Fruit fly (Drosophila melanogaster) whole organism, embryonic: ENCODE results near the gene Tcs3.

Source experiments
- Asciz ChIP-seq: fragments of 200-800 bp; sonication (Bioruptor generic); optimal IDR thresholded peaks from 2 replicates; lab custom pipeline; 2017; ENCODE audit warnings: missing biosample characterization, mild to moderate bottlenecking, missing genetic modification characterization, missing genetic modification reagents
- Atf-2 ChIP-seq: fragments of 200-800 bp; sonication (Bioruptor generic); optimal IDR thresholded peaks from 2 replicates; lab custom pipeline; 2016; ENCODE audit warnings: missing biosample characterization, missing genetic modification characterization
- CG10147 ChIP-seq: fragments of 200-800 bp; sonication (Bioruptor generic); optimal IDR thresholded peaks from 2 replicates; lab custom pipeline; 2019; ENCODE audit warnings: missing biosample characterization, mild to moderate bottlenecking, missing genetic modification characterization, moderate library complexity
- CG11504 ChIP-seq: fragments of 200-800 bp; sonication (Bioruptor generic); optimal IDR thresholded peaks from 3 replicates; lab custom pipeline; 2019; ENCODE audit warnings: missing biosample characterization, mild to moderate bottlenecking, missing genetic modification characterization, moderate library complexity
- CG12155 ChIP-seq: fragments of 200-800 bp; sonication (Bioruptor generic); optimal IDR thresholded peaks from 3 replicates; lab custom pipeline; 2016; ENCODE audit warnings: missing biosample characterization, missing genetic modification characterization
- CG12769 ChIP-seq: fragments of 200-800 bp; sonication (Bioruptor generic); optimal IDR thresholded peaks from 2 replicates; lab custom pipeline; 2019; ENCODE audit warnings: missing biosample characterization, mild to moderate bottlenecking, missing genetic modification characterization, moderate library complexity
- CG16863 ChIP-seq: fragments of 200-800 bp; sonication (Bioruptor generic); optimal IDR thresholded peaks from 3 replicates; lab custom pipeline; 2016; ENCODE audit warnings: missing biosample characterization, missing genetic modification characterization
- CG17359 ChIP-seq: fragments of 200-800 bp; sonication (Bioruptor generic); optimal IDR thresholded peaks from 3 replicates; lab custom pipeline; 2018; ENCODE audit warnings: missing biosample characterization, mild to moderate bottlenecking, missing genetic modification characterization, moderate library complexity
- CG2202 ChIP-seq: fragments of 200-800 bp; sonication (Bioruptor generic); optimal IDR thresholded peaks from 2 replicates; lab custom pipeline; 2018; ENCODE audit warnings: missing biosample characterization, mild to moderate bottlenecking, missing genetic modification characterization
- CG2889 ChIP-seq: fragments of 200-800 bp; sonication (Bioruptor generic); IDR thresholded peaks from 3 replicates; pipeline ENCODE4 v1.3.6; 2022; ENCODE audit warnings: missing biosample characterization, missing genetic modification characterization
- CG30431 ChIP-seq: fragments of 200-800 bp; sonication (Bioruptor generic); optimal IDR thresholded peaks from 2 replicates; lab custom pipeline; 2017; ENCODE audit warnings: missing biosample characterization, missing genetic modification characterization
- CG3281 ChIP-seq: fragments of 200-800 bp; sonication (Bioruptor generic); optimal IDR thresholded peaks from 3 replicates; lab custom pipeline; 2017; ENCODE audit warnings: missing biosample characterization, mild to moderate bottlenecking, missing genetic modification characterization
- CG34224 ChIP-seq: fragments of 200-800 bp; sonication (Bioruptor generic); IDR thresholded peaks from 3 replicates; pipeline ENCODE4 v1.3.6; 2022; ENCODE audit warnings: missing biosample characterization, missing genetic modification characterization; ENCODE audit not compliant: partially characterized antibody
- CG5953 ChIP-seq: fragments of 200-800 bp; sonication (Bioruptor generic); IDR thresholded peaks from 2 replicates; pipeline ENCODE4 v1.3.6; 2022; ENCODE audit warnings: missing biosample characterization, missing genetic modification characterization
- CG6654 ChIP-seq: fragments of 200-800 bp; sonication (Bioruptor generic); optimal IDR thresholded peaks from 2 replicates; lab custom pipeline; 2017; ENCODE audit warnings: missing biosample characterization, mild to moderate bottlenecking, missing genetic modification characterization
- CG6765 ChIP-seq: fragments of 200-800 bp; sonication (Bioruptor generic); optimal IDR thresholded peaks from 3 replicates; lab custom pipeline; 2017; ENCODE audit warnings: missing biosample characterization, mild to moderate bottlenecking, missing genetic modification characterization
- CHES-1-like ChIP-seq: fragments of 200-800 bp; sonication (Bioruptor generic); optimal IDR thresholded peaks from 2 replicates; lab custom pipeline; 2016; ENCODE audit warnings: missing biosample characterization, missing genetic modification characterization
- Dfd ChIP-seq, 2 experiments: fragments of >200 bp; optimal IDR thresholded peaks; 2 replicates each; lab custom pipeline; 2017; ENCODE audit warnings: missing biosample characterization in 2 of 2, missing genetic modification characterization in 2 of 2
- Drgx ChIP-seq: fragments of 200-800 bp; sonication (Bioruptor generic); IDR thresholded peaks from 2 replicates; pipeline ENCODE4 v1.3.6; 2022; ENCODE audit warnings: missing biosample characterization, missing genetic modification characterization
- ERR ChIP-seq: fragments of 200-800 bp; sonication (Bioruptor generic); optimal IDR thresholded peaks from 2 replicates; lab custom pipeline; 2016; ENCODE audit warnings: missing biosample characterization, missing genetic modification characterization
- Elba2 ChIP-seq: fragments of 200-800 bp; sonication (Bioruptor generic); optimal IDR thresholded peaks from 3 replicates; lab custom pipeline; 2016; ENCODE audit warnings: missing biosample characterization, missing genetic modification characterization
- Ets65A ChIP-seq: fragments of 200-800 bp; sonication (Bioruptor generic); peaks from one replicate; lab custom pipeline; 2016; ENCODE audit warnings: missing biosample characterization, missing genetic modification characterization
- Fer2 ChIP-seq: fragments of 200-800 bp; sonication (Bioruptor generic); optimal IDR thresholded peaks from 2 replicates; lab custom pipeline; 2018; ENCODE audit warnings: missing biosample characterization, mild to moderate bottlenecking, missing genetic modification characterization, moderate library complexity
- Gsc ChIP-seq: fragments of 200-800 bp; sonication (Bioruptor generic); IDR thresholded peaks from 2 replicates; pipeline ENCODE4 v1.3.6; 2022; ENCODE audit warnings: missing biosample characterization, missing genetic modification characterization
- HmgZ ChIP-seq: fragments of 200-800 bp; sonication (Bioruptor generic); optimal IDR thresholded peaks from 2 replicates; lab custom pipeline; 2018; ENCODE audit warnings: missing biosample characterization, mild to moderate bottlenecking, missing genetic modification characterization
- NK7.1 ChIP-seq: fragments of 200-800 bp; sonication (Bioruptor generic); optimal IDR thresholded peaks from 3 replicates; lab custom pipeline; 2016; ENCODE audit warnings: missing biosample characterization, missing genetic modification characterization
- Sox100B ChIP-seq: fragments of 200-800 bp; sonication (Bioruptor generic); optimal IDR thresholded peaks from 3 replicates; lab custom pipeline; 2018; ENCODE audit warnings: missing biosample characterization, mild to moderate bottlenecking, missing genetic modification characterization
- ara ChIP-seq: fragments of 200-800 bp; sonication (Bioruptor generic); IDR thresholded peaks from 2 replicates; pipeline ENCODE4 v1.3.6; 2022; ENCODE audit warnings: missing biosample characterization, missing genetic modification characterization
- ash1 ChIP-seq: fragments of 200-800 bp; sonication (Bioruptor generic); optimal IDR thresholded peaks from 2 replicates; lab custom pipeline; 2018; ENCODE audit warnings: missing biosample characterization, mild to moderate bottlenecking, missing genetic modification characterization
- az2 ChIP-seq: fragments of 200-800 bp; sonication (Bioruptor generic); optimal IDR thresholded peaks from 3 replicates; lab custom pipeline; 2016; ENCODE audit warnings: missing biosample characterization, missing genetic modification characterization
- bcd ChIP-seq: fragments of 200-800 bp; sonication (Bioruptor generic); optimal IDR thresholded peaks from 2 replicates; lab custom pipeline; 2017; ENCODE audit warnings: missing biosample characterization, mild to moderate bottlenecking, missing genetic modification characterization
- chn ChIP-seq: fragments of 200-800 bp; sonication (Bioruptor generic); optimal IDR thresholded peaks from 2 replicates; lab custom pipeline; 2016; ENCODE audit warnings: missing biosample characterization, missing genetic modification characterization
- emc ChIP-seq: fragments of 200-800 bp; sonication (Bioruptor generic); optimal IDR thresholded peaks from 2 replicates; lab custom pipeline; 2016; ENCODE audit warnings: missing biosample characterization, missing genetic modification characterization
- fd96Cb ChIP-seq: fragments of 200-800 bp; sonication (Bioruptor generic); optimal IDR thresholded peaks from 2 replicates; lab custom pipeline; 2018; ENCODE audit warnings: missing biosample characterization, mild to moderate bottlenecking, missing genetic modification characterization, moderate library complexity
- fu2 ChIP-seq: fragments of 200-800 bp; sonication (Bioruptor generic); optimal IDR thresholded peaks from 2 replicates; lab custom pipeline; 2016; ENCODE audit warnings: missing biosample characterization, missing genetic modification characterization
- gem ChIP-seq: fragments of 200-800 bp; sonication (Bioruptor generic); optimal IDR thresholded peaks from 2 replicates; lab custom pipeline; 2019; ENCODE audit warnings: missing biosample characterization, mild to moderate bottlenecking, missing genetic modification characterization, moderate library complexity
- gsb ChIP-seq: fragments of 200-800 bp; sonication (Bioruptor generic); IDR thresholded peaks from 2 replicates; pipeline ENCODE4 v1.3.6; 2022; ENCODE audit warnings: missing biosample characterization, missing genetic modification characterization
- ken ChIP-seq: fragments of 200-800 bp; sonication (Bioruptor generic); IDR thresholded peaks from 3 replicates; pipeline ENCODE4 v1.3.6; 2022; ENCODE audit warnings: missing biosample characterization, missing genetic modification characterization
- nom ChIP-seq: fragments of 200-800 bp; sonication (Bioruptor generic); optimal IDR thresholded peaks from 2 replicates; lab custom pipeline; 2017; ENCODE audit warnings: missing biosample characterization, missing genetic modification characterization, mild to moderate bottlenecking, moderate library complexity, missing genetic modification reagents
- p53 ChIP-seq: fragments of 200-800 bp; sonication (Bioruptor generic); optimal IDR thresholded peaks from 2 replicates; lab custom pipeline; 2016; ENCODE audit warnings: missing biosample characterization, missing genetic modification characterization
- pan ChIP-seq, 4 experiments: fragments of >200 bp in 3 of 4; fragments of 200-800 bp in 1 of 4; sonication (Bioruptor generic) in 1 of 4; optimal IDR thresholded peaks in 3 of 4; IDR thresholded peaks in 1 of 4; 2 replicates each; pipeline versions ENCODE4 v1.3.6 to Lab custom; 2017 to 2022; ENCODE audit warnings: missing biosample characterization in 2 of 4, missing genetic modification characterization in 2 of 4, mixed read lengths in 1 of 4
- pb ChIP-seq: fragments of 200-800 bp; sonication (Bioruptor generic); optimal IDR thresholded peaks from 3 replicates; lab custom pipeline; 2016; ENCODE audit warnings: missing biosample characterization, missing genetic modification characterization
- scrt ChIP-seq: fragments of 200-800 bp; sonication (Bioruptor generic); optimal IDR thresholded peaks from 2 replicates; lab custom pipeline; 2018; ENCODE audit warnings: missing biosample characterization, mild to moderate bottlenecking, missing genetic modification characterization, moderate library complexity
- sens-2 ChIP-seq: fragments of 200-800 bp; sonication (Bioruptor generic); IDR thresholded peaks from 2 replicates; pipeline ENCODE4 v1.3.6; 2022; ENCODE audit warnings: missing biosample characterization, missing genetic modification characterization
- sna ChIP-seq: fragments of 200-800 bp; sonication (Bioruptor generic); IDR thresholded peaks from 2 replicates; pipeline ENCODE4 v1.3.6; 2022; ENCODE audit warnings: missing biosample characterization, missing genetic modification characterization; ENCODE audit not compliant: partially characterized antibody
- tap ChIP-seq: fragments of 200-800 bp; optimal IDR thresholded peaks from 3 replicates; lab custom pipeline; 2019; ENCODE audit warnings: missing biosample characterization, mild to moderate bottlenecking, missing genetic modification characterization, moderate library complexity
- toy ChIP-seq: fragments of 200-800 bp; sonication (Bioruptor generic); IDR thresholded peaks from 2 replicates; pipeline ENCODE4 v1.3.6; 2022; ENCODE audit warnings: missing biosample characterization, missing genetic modification characterization
- twi ChIP-seq: fragments of 200-800 bp; optimal IDR thresholded peaks from 2 replicates; lab custom pipeline; 2019; ENCODE audit warnings: missing biosample characterization, mild to moderate bottlenecking, missing genetic modification characterization, moderate library complexity
- zf30C ChIP-seq: fragments of 200-800 bp; sonication (Bioruptor generic); optimal IDR thresholded peaks from 3 replicates; lab custom pipeline; 2018; ENCODE audit warnings: missing biosample characterization, mild to moderate bottlenecking, missing genetic modification characterization

Gene Tcs3

dm6 chr3L:16328207-16328891 lies 23.4 kb upstream of the Tcs3 start, which contains the start of gene CG13058 (continued):
- no peak for TF ChIP-seq CG34224 (GFP tag; lab: Robert Waterston, UW)
- peak; percentile 59 for TF ChIP-seq CHES-1-like (GFP tag; lab: Kevin White, UChicago)
- TF ChIP-seq CG6765 (GFP tag; lab: Kevin White, UChicago) = no peak
- no peak for TF ChIP-seq pan (optimal IDR thresholded peaks at IDR 0.05; lab: Kevin White, UChicago)
- no peak for TF ChIP-seq pan (GFP tag; optimal IDR thresholded peaks at IDR 0.05 in 1 of 2, IDR thresholded peaks at IDR 0.05 in 1 of 2)
- no peak for TF ChIP-seq ara
- TF ChIP-seq Sox100B = peak; percentile 53
- TF ChIP-seq scrt (GFP tag; lab: Kevin White, UChicago) = peak; percentile 37
- peak; percentile 59 for TF ChIP-seq tap (tag; lab: Kevin White, UChicago)
- peak; percentile 27 for TF ChIP-seq CG30431
- no peak for TF ChIP-seq pb (GFP tag; lab: Kevin White, UChicago)
- no peak for TF ChIP-seq zf30C (GFP tag; lab: Kevin White, UChicago)
- TF ChIP-seq ash1 (GFP tag; lab: Kevin White, UChicago) = no peak
- TF ChIP-seq CG10147 = peak; percentile 60
- no peak for TF ChIP-seq sna (GFP tag; lab: Robert Waterston, UW)
- peak; percentile 53 for TF ChIP-seq CG17359 (tag; lab: Kevin White, UChicago)
- TF ChIP-seq Drgx (GFP tag; lab: Robert Waterston, UW) = peak; percentile 65
- no peak for TF ChIP-seq p53 (GFP tag; lab: Kevin White, UChicago)
- TF ChIP-seq CG16863 = peak; percentile 70
- no peak for TF ChIP-seq CG5953 (GFP tag; lab: Robert Waterston, UW)
- peak; percentile 45 for TF ChIP-seq Ets65A (GFP tag; lab: Kevin White, UChicago)
- peak; percentile 52 for TF ChIP-seq sens-2
- no peak for TF ChIP-seq toy (GFP tag; lab: Robert Waterston, UW)
- no peak for TF ChIP-seq Fer2 (tag; lab: Kevin White, UChicago)
- 0 out of 3 replicates have a peak, but pooled peaks have one; percentile 34 for TF ChIP-seq CG2889 (GFP tag; lab: Robert Waterston, UW)
- peak; percentile 84 for TF ChIP-seq CG12769
- peak; percentile 4 for TF ChIP-seq Atf-2 (GFP tag; lab: Kevin White, UChicago)
- no peak for TF ChIP-seq CG2202
- TF ChIP-seq ERR (GFP tag; lab: Kevin White, UChicago) = no peak
- TF ChIP-seq CG12155 (GFP tag; lab: Kevin White, UChicago) = peak; percentile 29
- peak; percentile 46 for TF ChIP-seq chn
- TF ChIP-seq CG6654 = no peak
- no peak for TF ChIP-seq NK7.1 (GFP tag; lab: Kevin White, UChicago)
- peak; percentile 37 for TF ChIP-seq bcd (GFP tag; lab: Kevin White, UChicago)
- TF ChIP-seq fd96Cb (tag; lab: Kevin White, UChicago) = peak; percentile 60
- peak; percentile 80 for TF ChIP-seq gem
- peak; percentile 65 for TF ChIP-seq HmgZ (tag; lab: Kevin White, UChicago)
- no peak for TF ChIP-seq Asciz (GFP tag; lab: Kevin White, UChicago)
- TF ChIP-seq fu2 = peak; percentile 47
- TF ChIP-seq emc (GFP tag; lab: Kevin White, UChicago) = no peak
- no peak for TF ChIP-seq nom (GFP tag; lab: Kevin White, UChicago)
- no peak for TF ChIP-seq Gsc
- TF ChIP-seq gsb (GFP tag; lab: Robert Waterston, UW) = peak; percentile 52; the same call in 1 of the 2 replicates
- TF ChIP-seq CG11504 (tag; lab: Kevin White, UChicago) = peak; percentile 83
- 0 out of 3 replicates have a peak, but pooled peaks have one; percentile 36 for TF ChIP-seq ken (GFP tag; lab: Robert Waterston, UW)
- peak; percentile 42 for TF ChIP-seq az2 (GFP tag; lab: Kevin White, UChicago)
- no peak for TF ChIP-seq twi (tag; lab: Kevin White, UChicago)
- TF ChIP-seq Dfd (GFP tag; optimal IDR thresholded peaks at IDR 0.05; lab: Kevin White, UChicago) = no peak
- TF ChIP-seq CG3281 (GFP tag; lab: Kevin White, UChicago) = peak; percentile 43
- no peak for TF ChIP-seq Elba2 (GFP tag; lab: Kevin White, UChicago)
